Worm (Caenorhabditis elegans) whole organism, L2 larva: Measurements from ENCODE around the gene osgn-1.

Experiments used
- F13H6.1 ChIP-seq: sonication (generic microtip); optimal IDR thresholded peaks from 2 replicates; lab custom pipeline; 2016; ENCODE audit warnings: missing genetic modification characterization, missing compliant biosample characterization
- ZK546.5 ChIP-seq: sonication (generic microtip); optimal IDR thresholded peaks from 2 replicates; lab custom pipeline; 2017; ENCODE audit warnings: missing biosample characterization, missing genetic modification characterization
- alr-1 ChIP-seq: fragments of 150-350 bp; optimal IDR thresholded peaks from 2 replicates; lab custom pipeline; 2014; ENCODE audit warnings: missing biosample characterization, missing genetic modification characterization
- aly-2 ChIP-seq: fragments of 150-350 bp; optimal IDR thresholded peaks from 2 replicates; lab custom pipeline; 2014; ENCODE audit warnings: missing biosample characterization, missing genetic modification characterization
- blmp-1 ChIP-seq: sonication (generic microtip); optimal IDR thresholded peaks from 2 replicates; lab custom pipeline; 2017; ENCODE audit warnings: missing genetic modification characterization, mild to moderate bottlenecking, missing compliant biosample characterization, antibody characterized with exemption, moderate library complexity; ENCODE audit not compliant: insufficient read depth
- ceh-16 ChIP-seq: fragments of 150-350 bp; optimal IDR thresholded peaks from 2 replicates; lab custom pipeline; 2014; ENCODE audit warnings: missing biosample characterization, missing genetic modification characterization
- ceh-82 ChIP-seq: fragments of 150-350 bp; optimal IDR thresholded peaks from 2 replicates; lab custom pipeline; 2014; ENCODE audit warnings: missing biosample characterization, missing genetic modification characterization
- crh-2 ChIP-seq: sonication (generic microtip); optimal IDR thresholded peaks from 2 replicates; lab custom pipeline; 2017; ENCODE audit warnings: missing biosample characterization, missing genetic modification characterization
- dmd-4 ChIP-seq: sonication (generic microtip); optimal IDR thresholded peaks from 2 replicates; lab custom pipeline; 2017; ENCODE audit warnings: missing biosample characterization, missing genetic modification characterization
- egl-27 ChIP-seq: sonication (generic microtip); optimal IDR thresholded peaks from 3 replicates; lab custom pipeline; 2017; ENCODE audit warnings: missing biosample characterization, missing genetic modification reagents, missing genetic modification characterization
- elt-1 ChIP-seq: fragments of 150-350 bp; optimal IDR thresholded peaks from 2 replicates; lab custom pipeline; 2014; ENCODE audit warnings: missing biosample characterization, missing genetic modification characterization
- fos-1 ChIP-seq: fragments of 150-350 bp; optimal IDR thresholded peaks from 2 replicates; lab custom pipeline; 2014; ENCODE audit warnings: missing biosample characterization, missing genetic modification characterization
- gmeb-1 ChIP-seq: fragments of 150-350 bp; optimal IDR thresholded peaks from 2 replicates; lab custom pipeline; 2014; ENCODE audit warnings: missing biosample characterization, missing genetic modification characterization
- lin-13 ChIP-seq: fragments of 150-350 bp; optimal IDR thresholded peaks from 2 replicates; lab custom pipeline; 2014; ENCODE audit warnings: missing biosample characterization, missing genetic modification reagents, missing genetic modification characterization
- lin-39 ChIP-seq: fragments of 150-350 bp; optimal IDR thresholded peaks from 2 replicates; lab custom pipeline; 2014; ENCODE audit warnings: missing biosample characterization, missing genetic modification reagents, missing genetic modification characterization
- mab-5 ChIP-seq: fragments of 150-350 bp; optimal IDR thresholded peaks from 2 replicates; lab custom pipeline; 2014; ENCODE audit warnings: missing biosample characterization, missing genetic modification characterization
- mbf-1 ChIP-seq: sonication (generic microtip); optimal IDR thresholded peaks from 2 replicates; lab custom pipeline; 2017; ENCODE audit warnings: missing biosample characterization, missing genetic modification characterization
- nhr-11 ChIP-seq: fragments of 150-350 bp; optimal IDR thresholded peaks from 2 replicates; lab custom pipeline; 2014; ENCODE audit warnings: missing biosample characterization, missing genetic modification characterization
- nhr-12 ChIP-seq: fragments of 150-350 bp; optimal IDR thresholded peaks from 2 replicates; lab custom pipeline; 2014; ENCODE audit warnings: missing biosample characterization, missing genetic modification characterization
- nhr-129 ChIP-seq: fragments of 150-350 bp; optimal IDR thresholded peaks from 2 replicates; lab custom pipeline; 2014; ENCODE audit warnings: missing biosample characterization, missing genetic modification characterization
- nhr-21 ChIP-seq: fragments of 150-350 bp; optimal IDR thresholded peaks from 2 replicates; lab custom pipeline; 2014; ENCODE audit warnings: missing biosample characterization, missing genetic modification characterization
- nhr-237 ChIP-seq: fragments of 150-350 bp; optimal IDR thresholded peaks from 2 replicates; lab custom pipeline; 2014; ENCODE audit warnings: missing biosample characterization, missing genetic modification characterization
- nhr-25 ChIP-seq: fragments of 150-350 bp; sonication (generic microtip); optimal IDR thresholded peaks from 3 replicates; lab custom pipeline; 2014; ENCODE audit warnings: missing biosample characterization, missing genetic modification characterization
- nhr-6 ChIP-seq: fragments of 150-350 bp; optimal IDR thresholded peaks from 2 replicates; lab custom pipeline; 2014; ENCODE audit warnings: missing biosample characterization, missing genetic modification characterization
- peb-1 ChIP-seq: fragments of 150-350 bp; optimal IDR thresholded peaks from 2 replicates; lab custom pipeline; 2014; ENCODE audit warnings: missing biosample characterization, missing genetic modification characterization
- sem-4 ChIP-seq: fragments of 150-350 bp; optimal IDR thresholded peaks from 2 replicates; lab custom pipeline; 2014; ENCODE audit warnings: missing biosample characterization, missing genetic modification reagents, missing genetic modification characterization
- skn-1 ChIP-seq: sonication (generic microtip); optimal IDR thresholded peaks from 2 replicates; lab custom pipeline; 2017; ENCODE audit warnings: missing biosample characterization, missing genetic modification characterization
- sma-3 ChIP-seq: sonication (generic microtip); optimal IDR thresholded peaks from 2 replicates; lab custom pipeline; 2016; ENCODE audit warnings: missing genetic modification reagents, missing genetic modification characterization, missing compliant biosample characterization
- sma-9 ChIP-seq, 2 experiments: fragments of 150-350 bp in 1 of 2; sonication (generic microtip) in 1 of 2; optimal IDR thresholded peaks; 2 replicates each; lab custom pipeline; 2014 to 2016; ENCODE audit warnings: missing genetic modification characterization in 2 of 2, mild to moderate bottlenecking in 1 of 2, missing biosample characterization in 1 of 2, missing compliant biosample characterization in 1 of 2, missing genetic modification reagents in 1 of 2, moderate library complexity in 1 of 2
- snpc-4 ChIP-seq: fragments of 150-350 bp; optimal IDR thresholded peaks from 2 replicates; lab custom pipeline; 2014; ENCODE audit warnings: missing biosample characterization, missing genetic modification characterization
- unc-55 ChIP-seq: fragments of 150-350 bp; sonication (generic microtip); optimal IDR thresholded peaks from 3 replicates; lab custom pipeline; 2014; ENCODE audit warnings: missing biosample characterization, missing genetic modification reagents, missing genetic modification characterization
- unc-62 ChIP-seq: fragments of 150-350 bp; optimal IDR thresholded peaks from 2 replicates; lab custom pipeline; 2014; ENCODE audit warnings: missing biosample characterization, missing genetic modification reagents, missing genetic modification characterization
- zag-1 ChIP-seq: fragments of 150-350 bp; optimal IDR thresholded peaks from 2 replicates; lab custom pipeline; 2014; ENCODE audit warnings: missing biosample characterization, missing genetic modification characterization
- ztf-11 ChIP-seq: sonication (generic microtip); optimal IDR thresholded peaks from 2 replicates; lab custom pipeline; 2017; ENCODE audit warnings: missing biosample characterization, missing genetic modification characterization
- ztf-4 ChIP-seq: fragments of 150-350 bp; optimal IDR thresholded peaks from 2 replicates; lab custom pipeline; 2014; ENCODE audit warnings: missing biosample characterization, missing genetic modification characterization

osgn-1 gene

ce11 chrIV:4172242-4172641 lies 34.9 kb upstream of the osgn-1 start:
- TF ChIP-seq sma-9 (GFP tag; optimal IDR thresholded peaks at IDR 0.05; lab: Kevin White, UChicago) (no peak), sma-9 (tag; optimal IDR thresholded peaks at IDR 0.05; lab: Kevin White, UChicago) (no peak), fos-1 (tag; lab: Kevin White, UChicago) (no peak), nhr-21 (tag; lab: Kevin White, UChicago) (no peak), snpc-4 (tag; lab: Kevin White, UChicago) (no peak), nhr-12 (tag; lab: Kevin White, UChicago) (no peak), peb-1 (tag; lab: Kevin White, UChicago) (no peak), zag-1 (no peak), mbf-1 (tag; lab: Kevin White, UChicago) (no peak)

- no peak for TF ChIP-seq ZK546.5
- TF ChIP-seq nhr-129 (tag; lab: Kevin White, UChicago), result no peak
- no peak for TF ChIP-seq nhr-11 (tag; lab: Kevin White, UChicago)
- no peak for TF ChIP-seq lin-13 (GFP tag; lab: Kevin White, UChicago)
- TF ChIP-seq ztf-4 (tag; lab: Kevin White, UChicago), result no peak
- no peak for TF ChIP-seq gmeb-1 (tag; lab: Kevin White, UChicago)
- TF ChIP-seq unc-62 (GFP tag; lab: Kevin White, UChicago), result no peak
- TF ChIP-seq ztf-11 (tag; lab: Kevin White, UChicago), result no peak
- TF ChIP-seq unc-55 (GFP tag; lab: Kevin White, UChicago), result no peak
- TF ChIP-seq peb-1 (tag; lab: Kevin White, UChicago), result no peak
- TF ChIP-seq lin-39 (tag; lab: Kevin White, UChicago), result no peak
- no peak for TF ChIP-seq snpc-4 (tag; lab: Kevin White, UChicago)
- no peak for TF ChIP-seq egl-27 (tag; lab: Kevin White, UChicago)
- TF ChIP-seq fos-1 (tag; lab: Kevin White, UChicago), result no peak
- no peak for TF ChIP-seq nhr-25 (tag; lab: Kevin White, UChicago)
- TF ChIP-seq sma-3 (GFP tag; lab: Kevin White, UChicago), result no peak
- no peak for TF ChIP-seq nhr-12 (tag; lab: Kevin White, UChicago)
Observed at ce11 chrIV:4173789-4174188, 33.4 kb upstream of the osgn-1 start, which contains the start of gene rnp-3. Gene rnp-3 (plus strand): TSS chrIV:4174089.

- no peak for TF ChIP-seq nhr-6 (tag; lab: Kevin White, UChicago)
- TF ChIP-seq nhr-21 (tag; lab: Kevin White, UChicago), result no peak
- no peak for TF ChIP-seq dmd-4 (tag; lab: Kevin White, UChicago)
- TF ChIP-seq lin-39 (tag; lab: Kevin White, UChicago), result no peak
- no peak for TF ChIP-seq aly-2 (tag; lab: Kevin White, UChicago)
- TF ChIP-seq sma-9 (GFP tag; optimal IDR thresholded peaks at IDR 0.05; lab: Kevin White, UChicago), result no peak
- TF ChIP-seq sma-9 (tag; optimal IDR thresholded peaks at IDR 0.05; lab: Kevin White, UChicago), result no peak
- no peak for TF ChIP-seq sem-4 (tag; lab: Kevin White, UChicago)
Observed at ce11 chrIV:4176088-4176487, 31.1 kb upstream of the osgn-1 start, which contains the start of gene dnj-15. Gene dnj-15 (plus strand): TSS chrIV:4176388.

ce11 chrIV:4176659-4177058 lies 30.5 kb upstream of the osgn-1 start:
- TF ChIP-seq blmp-1 (tag; lab: Kevin White, UChicago) (no peak), ceh-82 (no peak), F13H6.1 (tag; lab: Kevin White, UChicago) (no peak), ztf-11 (tag; lab: Kevin White, UChicago) (no peak), sma-3 (GFP tag; lab: Kevin White, UChicago) (no peak), nhr-237 (tag; lab: Kevin White, UChicago) (no peak), crh-2 (tag; lab: Kevin White, UChicago) (no peak), skn-1 (no peak), nhr-25 (tag; lab: Kevin White, UChicago) (no peak)

- TF ChIP-seq mab-5 (no peak), alr-1 (no peak), ceh-16 (tag; lab: Kevin White, UChicago) (no peak), zag-1 (no peak), nhr-11 (tag; lab: Kevin White, UChicago) (no peak), aly-2 (tag; lab: Kevin White, UChicago) (no peak), lin-13 (GFP tag; lab: Kevin White, UChicago) (no peak), elt-1 (tag; lab: Kevin White, UChicago) (no peak), nhr-21 (tag; lab: Kevin White, UChicago) (no peak), nhr-6 (tag; lab: Kevin White, UChicago) (no peak)
Observed at ce11 chrIV:4177560-4177959, 29.6 kb upstream of the osgn-1 start.
